Worm (Caenorhabditis elegans) whole organism, early embryonic: ENCODE results near the gene F10C1.23.

Experiments used
- B0310.2 ChIP-seq: sonication (generic microtip); optimal IDR thresholded peaks from 2 replicates; lab custom pipeline; 2016; ENCODE audit warnings: mild to moderate bottlenecking, missing genetic modification characterization, missing compliant biosample characterization
- aly-1 ChIP-seq: sonication (generic microtip); optimal IDR thresholded peaks from 2 replicates; lab custom pipeline; 2016; ENCODE audit warnings: missing genetic modification characterization, missing compliant biosample characterization
- ama-1 ChIP-seq: fragments of 150-350 bp; optimal IDR thresholded peaks from 2 replicates; lab custom pipeline; 2014
- hmbx-1 ChIP-seq: sonication (generic microtip); optimal IDR thresholded peaks from 2 replicates; lab custom pipeline; 2016; ENCODE audit warnings: mild to moderate bottlenecking, missing genetic modification characterization, missing compliant biosample characterization
- hnd-1 ChIP-seq: sonication (generic microtip); optimal IDR thresholded peaks from 2 replicates; lab custom pipeline; 2016; ENCODE audit warnings: missing genetic modification characterization, missing compliant biosample characterization
- scrt-1 ChIP-seq: fragments of 200-800 bp; sonication (Bioruptor generic); IDR thresholded peaks from 2 replicates; pipeline ENCODE4 v1.3.6; 2022; ENCODE audit warnings: missing genetic modification characterization, missing compliant biosample characterization
- tbx-11 ChIP-seq: fragments of 200-800 bp; sonication (Bioruptor generic); IDR thresholded peaks from 2 replicates; pipeline ENCODE4 v1.3.6; 2022; ENCODE audit warnings: missing genetic modification characterization, missing compliant biosample characterization
- tbx-37 ChIP-seq: fragments of 200-800 bp; sonication (Bioruptor generic); conservative IDR thresholded peaks from 2 replicates; pipeline ENCODE4 v1.3.6; 2022; ENCODE audit warnings: missing genetic modification reagents, missing genetic modification characterization, missing compliant biosample characterization

- no peak for TF ChIP-seq tbx-37 (GFP tag; lab: Robert Waterston, UW)
- TF ChIP-seq B0310.2 (tag; lab: Kevin White, UChicago): no peak
- no peak for TF ChIP-seq ama-1 (lab: Kevin White, UChicago)
- TF ChIP-seq tbx-11: no peak
- no peak for TF ChIP-seq scrt-1 (GFP tag; lab: Robert Waterston, UW)
- no peak for TF ChIP-seq aly-1 (tag; lab: Kevin White, UChicago)
- no peak for TF ChIP-seq hmbx-1 (tag; lab: Kevin White, UChicago)
- no peak for TF ChIP-seq hnd-1 (tag; lab: Kevin White, UChicago)
These were observed 36.4 kb downstream of the F10C1.23 start, which contains the start of gene acdh-8 for ce11 chrII:5794195-5794594.
